Worm (Caenorhabditis elegans) whole organism, early embryonic: Measurements from ENCODE around the gene dex-1.

Source experiments
- pes-1 ChIP-seq: fragments of 200-800 bp; sonication (Bioruptor generic); IDR thresholded peaks from 2 replicates; pipeline ENCODE4 v1.3.6; 2022; ENCODE audit warnings: missing genetic modification reagents, missing genetic modification characterization, missing compliant biosample characterization
- tbx-11 ChIP-seq: fragments of 200-800 bp; sonication (Bioruptor generic); IDR thresholded peaks from 2 replicates; pipeline ENCODE4 v1.3.6; 2022; ENCODE audit warnings: missing genetic modification characterization, missing compliant biosample characterization

ce11 chrIII:5479493-5480167 lies 46.3 kb upstream of the dex-1 start:
- 0 out of 2 replicates have a peak, but pooled peaks have one; percentile 7 for TF ChIP-seq tbx-11 (GFP tag; lab: Robert Waterston, UW)
- no peak for TF ChIP-seq pes-1
